Worm (Caenorhabditis elegans) whole organism, L1 larva: Measurements from ENCODE around the gene bcl-7.
A peak's percentile ranks its signal among the peaks of the same experiment; 100 is the strongest.

Experiments
- F16B12.6 ChIP-seq: fragments of 150-350 bp; optimal IDR thresholded peaks from 2 replicates; lab custom pipeline; 2014; ENCODE audit warnings: missing biosample characterization, missing genetic modification characterization
- ama-1 ChIP-seq: fragments of 150-350 bp; optimal IDR thresholded peaks from 2 replicates; lab custom pipeline; 2014
- blmp-1 ChIP-seq: fragments of 150-350 bp; optimal IDR thresholded peaks from 2 replicates; lab custom pipeline; 2014; ENCODE audit warnings: missing biosample characterization, missing genetic modification characterization
- ceh-63 ChIP-seq: fragments of 200-800 bp; sonication (Bioruptor generic); optimal IDR thresholded peaks from 2 replicates; lab custom pipeline; 2018; ENCODE audit warnings: mild to moderate bottlenecking, missing genetic modification characterization, missing compliant biosample characterization
- ceh-8 ChIP-seq: fragments of 200-800 bp; sonication (Bioruptor generic); optimal IDR thresholded peaks from 2 replicates; lab custom pipeline; 2018; ENCODE audit warnings: mild to moderate bottlenecking, missing genetic modification characterization, moderate library complexity, missing compliant biosample characterization
- ceh-82 ChIP-seq, 3 experiments: fragments of 150-350 bp in 1 of 3; sonication (generic microtip) in 2 of 3; optimal IDR thresholded peaks; 2 replicates each; lab custom pipeline; 2014 to 2017; ENCODE audit warnings: missing biosample characterization in 3 of 3, missing genetic modification characterization in 3 of 3
- ceh-90 ChIP-seq: sonication (generic microtip); optimal IDR thresholded peaks from 2 replicates; lab custom pipeline; 2016; ENCODE audit warnings: missing genetic modification characterization, missing compliant biosample characterization
- dpl-1 ChIP-seq, 3 experiments: fragments of 150-350 bp in 2 of 3; sonication (generic microtip) in 1 of 3; optimal IDR thresholded peaks; 2 replicates each; lab custom pipeline; 2014 to 2017; ENCODE audit warnings: missing biosample characterization in 3 of 3, missing genetic modification characterization in 3 of 3, missing genetic modification reagents in 3 of 3
- efl-1 ChIP-seq, 4 experiments: fragments of 150-350 bp; optimal IDR thresholded peaks in 3 of 4; peaks in 1 of 4; 1 replicate in 1 of 4; 2 replicates in 3 of 4; lab custom pipeline; 2014; ENCODE audit warnings: missing biosample characterization in 2 of 4, missing genetic modification characterization in 2 of 4, missing genetic modification reagents in 2 of 4
- egl-13 ChIP-seq: sonication (generic microtip); optimal IDR thresholded peaks from 2 replicates; lab custom pipeline; 2016; ENCODE audit warnings: missing genotype, missing genetic modification reagents, missing genetic modification characterization, missing compliant biosample characterization
- elt-3 ChIP-seq, 6 experiments: fragments of 150-350 bp in 1 of 6; sonication (generic microtip); optimal IDR thresholded peaks; 2 replicates each; lab custom pipeline; 2017 to 2018; ENCODE audit warnings: missing biosample characterization in 6 of 6, missing genetic modification characterization in 6 of 6, inconsistent platforms in 1 of 6
- ets-5 ChIP-seq: fragments of 200-800 bp; sonication (Bioruptor generic); IDR thresholded peaks from 2 replicates; pipeline ENCODE4 v1.3.6; 2022; ENCODE audit warnings: missing genetic modification characterization, missing compliant biosample characterization
- fkh-4 ChIP-seq: sonication (generic microtip); optimal IDR thresholded peaks from 2 replicates; lab custom pipeline; 2016; ENCODE audit warnings: missing compliant biosample characterization, missing genetic modification characterization, borderline replicate concordance
- fos-1 ChIP-seq: fragments of 150-350 bp; optimal IDR thresholded peaks from 2 replicates; lab custom pipeline; 2014; ENCODE audit warnings: missing biosample characterization, missing genetic modification characterization
- hlh-4 ChIP-seq: sonication (generic microtip); optimal IDR thresholded peaks from 2 replicates; lab custom pipeline; 2016; ENCODE audit warnings: mild to moderate bottlenecking, missing genetic modification characterization, missing compliant biosample characterization
- irx-1 ChIP-seq: sonication (generic microtip); optimal IDR thresholded peaks from 2 replicates; lab custom pipeline; 2016; ENCODE audit warnings: missing genetic modification characterization, missing compliant biosample characterization
- isw-1 ChIP-seq: fragments of 200-800 bp; sonication (Bioruptor generic); IDR thresholded peaks from 2 replicates; pipeline ENCODE4 v1.3.6; 2022; ENCODE audit warnings: missing genetic modification characterization, missing compliant biosample characterization
- lin-13 ChIP-seq: fragments of 150-350 bp; optimal IDR thresholded peaks from 2 replicates; lab custom pipeline; 2014; ENCODE audit warnings: missing biosample characterization, missing genetic modification reagents, missing genetic modification characterization
- lin-14 ChIP-seq: fragments of 200-800 bp; sonication (Bioruptor generic); optimal IDR thresholded peaks from 2 replicates; lab custom pipeline; 2018; ENCODE audit warnings: mild to moderate bottlenecking, missing genetic modification characterization, moderate library complexity, missing compliant biosample characterization
- lin-35 ChIP-seq, 2 experiments: fragments of 150-350 bp; optimal IDR thresholded peaks; 2 replicates each; lab custom pipeline; 2014; ENCODE audit warnings: missing biosample characterization in 2 of 2, missing genetic modification characterization in 2 of 2, missing genetic modification reagents in 2 of 2
- lsy-2 ChIP-seq, 2 experiments: fragments of 150-350 bp; optimal IDR thresholded peaks; 2 replicates each; lab custom pipeline; 2014; ENCODE audit warnings: missing biosample characterization in 2 of 2, missing genetic modification characterization in 2 of 2
- mep-1 ChIP-seq: fragments of 150-350 bp; optimal IDR thresholded peaks from 2 replicates; lab custom pipeline; 2014; ENCODE audit warnings: missing biosample characterization, missing genetic modification characterization
- nhr-11 ChIP-seq: fragments of 150-350 bp; optimal IDR thresholded peaks from 2 replicates; lab custom pipeline; 2014; ENCODE audit warnings: missing biosample characterization, missing genetic modification characterization
- nhr-12 ChIP-seq: sonication (generic microtip); optimal IDR thresholded peaks from 2 replicates; lab custom pipeline; 2017; ENCODE audit warnings: missing biosample characterization, missing genetic modification characterization
- nhr-19 ChIP-seq: fragments of 200-800 bp; sonication (Bioruptor generic); conservative IDR thresholded peaks from 2 replicates; pipeline ENCODE4 v1.3.6; 2022; ENCODE audit warnings: missing genetic modification characterization, missing compliant biosample characterization
- nhr-20 ChIP-seq: sonication (generic microtip); optimal IDR thresholded peaks from 2 replicates; lab custom pipeline; 2016; ENCODE audit warnings: mild to moderate bottlenecking, missing genetic modification characterization, missing compliant biosample characterization
- nhr-47 ChIP-seq: sonication (generic microtip); optimal IDR thresholded peaks from 2 replicates; lab custom pipeline; 2016; ENCODE audit warnings: mild to moderate bottlenecking, missing genetic modification characterization, moderate library complexity, missing compliant biosample characterization
- nhr-71 ChIP-seq: sonication (generic microtip); optimal IDR thresholded peaks from 2 replicates; lab custom pipeline; 2016; ENCODE audit warnings: mild to moderate bottlenecking, missing genetic modification characterization, moderate library complexity, missing compliant biosample characterization
- nhr-76 ChIP-seq: sonication (generic microtip); optimal IDR thresholded peaks from 2 replicates; lab custom pipeline; 2017; ENCODE audit warnings: missing biosample characterization, missing genetic modification characterization
- nhr-77 ChIP-seq: fragments of 150-350 bp; optimal IDR thresholded peaks from 2 replicates; lab custom pipeline; 2014; ENCODE audit warnings: missing biosample characterization, missing genetic modification characterization
- nhr-85 ChIP-seq: sonication (generic microtip); peaks from one replicate; lab custom pipeline; 2016; ENCODE audit warnings: missing genetic modification characterization, inconsistent platforms, missing compliant biosample characterization
- nhr-90 ChIP-seq: sonication (generic microtip); optimal IDR thresholded peaks from 2 replicates; lab custom pipeline; 2016; ENCODE audit warnings: mild to moderate bottlenecking, missing genetic modification characterization, missing compliant biosample characterization; ENCODE audit not compliant: poor library complexity
- pax-3 ChIP-seq: fragments of 200-800 bp; sonication (Bioruptor generic); optimal IDR thresholded peaks from 2 replicates; lab custom pipeline; 2018; ENCODE audit warnings: mild to moderate bottlenecking, missing genetic modification characterization, moderate library complexity, missing compliant biosample characterization
- rnt-1 ChIP-seq: sonication (generic microtip); optimal IDR thresholded peaks from 2 replicates; lab custom pipeline; 2016; ENCODE audit warnings: mild to moderate bottlenecking, missing genetic modification characterization, moderate library complexity, missing compliant biosample characterization
- snu-23 ChIP-seq: sonication (generic microtip); optimal IDR thresholded peaks from 2 replicates; lab custom pipeline; 2016; ENCODE audit warnings: missing genetic modification characterization, missing compliant biosample characterization
- swsn-7 ChIP-seq: sonication (generic microtip); optimal IDR thresholded peaks from 2 replicates; lab custom pipeline; 2016; ENCODE audit warnings: missing genetic modification characterization, missing compliant biosample characterization
- tlp-1 ChIP-seq: fragments of 150-350 bp; optimal IDR thresholded peaks from 2 replicates; lab custom pipeline; 2014; ENCODE audit warnings: missing biosample characterization, missing genetic modification characterization
- unc-130 ChIP-seq: fragments of 150-350 bp; optimal IDR thresholded peaks from 2 replicates; lab custom pipeline; 2017; ENCODE audit warnings: missing biosample characterization, missing genetic modification characterization, inconsistent platforms
- unc-30 ChIP-seq: sonication (generic microtip); optimal IDR thresholded peaks from 2 replicates; lab custom pipeline; 2017; ENCODE audit warnings: missing biosample characterization, missing genetic modification characterization
- unc-86 ChIP-seq: sonication (generic microtip); optimal IDR thresholded peaks from 2 replicates; lab custom pipeline; 2016; ENCODE audit warnings: missing genetic modification characterization, missing compliant biosample characterization
- xbp-1 ChIP-seq: sonication (generic microtip); optimal IDR thresholded peaks from 2 replicates; lab custom pipeline; 2016; ENCODE audit warnings: missing genetic modification characterization, missing compliant biosample characterization

Gene bcl-7

ce11 chrIII:5902558-5902957, 23.3 kb upstream of the bcl-7 start:
- TF ChIP-seq fos-1 (tag; lab: Kevin White, UChicago) (no peak), lin-14 (GFP tag; lab: Kevin White, UChicago) (peak; percentile 54)
- TF ChIP-seq, all 84 proteins: peak for 1

- peak; percentile 35 for TF ChIP-seq snu-23 (GFP tag; lab: Kevin White, UChicago)
- peak; percentile 22 to 42 for TF ChIP-seq lsy-2 (tag; optimal IDR thresholded peaks at IDR 0.05; lab: Kevin White, UChicago)
- TF ChIP-seq dpl-1 (GFP tag; optimal IDR thresholded peaks at IDR 0.05; lab: Kevin White, UChicago) = peak; percentile 25 to 52 (median 37)
- TF ChIP-seq elt-3 (tag; optimal IDR thresholded peaks at IDR 0.05; lab: Kevin White, UChicago) = no peak
- peak; percentile 7 for TF ChIP-seq nhr-47
- TF ChIP-seq rnt-1 = peak; percentile 50
- peak; percentile 36 to 54 for TF ChIP-seq lin-35 (GFP tag; optimal IDR thresholded peaks at IDR 0.05; lab: Kevin White, UChicago)
- no peak for TF ChIP-seq ets-5
- peak; percentile 89 for TF ChIP-seq F16B12.6 (tag; lab: Kevin White, UChicago)
- no peak for TF ChIP-seq nhr-76 (tag; lab: Kevin White, UChicago)
- peak; percentile 11 for TF ChIP-seq unc-130
- TF ChIP-seq tlp-1 (tag; lab: Kevin White, UChicago) = no peak
- TF ChIP-seq pax-3 (tag; lab: Kevin White, UChicago) = no peak
- TF ChIP-seq nhr-71 (tag; lab: Kevin White, UChicago) = peak; percentile 38
- peak; percentile 42 to 47 for TF ChIP-seq efl-1 (optimal IDR thresholded peaks at IDR 0.05; lab: Kevin White, UChicago)
- peak; percentile 31 to 93 for TF ChIP-seq efl-1 (GFP tag; optimal IDR thresholded peaks at IDR 0.05 in 1 of 2; lab: Kevin White, UChicago)
- no peak for TF ChIP-seq egl-13
- peak; percentile 43 for TF ChIP-seq lin-14 (GFP tag; lab: Kevin White, UChicago)
- no peak for TF ChIP-seq fkh-4
- TF ChIP-seq, all 84 proteins: peak for 11
Observed at ce11 chrIII:5906059-5906458, 19.8 kb upstream of the bcl-7 start, which contains the start of gene dpff-1. Gene dpff-1 (minus strand): TSS chrIII:5906346.

ce11 chrIII:5906749-5907148, 19.1 kb upstream of the bcl-7 start, which contains the start of gene erd-2.2:
Gene erd-2.2 (plus strand): TSS chrIII:5907049.
- TF ChIP-seq nhr-85 (tag; lab: Kevin White, UChicago) (peak; percentile 43), irx-1 (no peak), ceh-82 (tag; optimal IDR thresholded peaks at IDR 0.05; lab: Kevin White, UChicago) (no peak), mep-1 (tag; lab: Kevin White, UChicago) (no peak), lin-13 (GFP tag; lab: Kevin White, UChicago) (no peak), swsn-7 (tag; lab: Kevin White, UChicago) (no peak), nhr-71 (tag; lab: Kevin White, UChicago) (no peak), lin-35 (GFP tag; optimal IDR thresholded peaks at IDR 0.05; lab: Kevin White, UChicago) (no peak), blmp-1 (tag; lab: Kevin White, UChicago) (peak; percentile 30), nhr-77 (tag; lab: Kevin White, UChicago) (no peak), ceh-90 (tag; lab: Kevin White, UChicago) (no peak), nhr-20 (tag; lab: Kevin White, UChicago) (no peak), dpl-1 (GFP tag; optimal IDR thresholded peaks at IDR 0.05; lab: Kevin White, UChicago) (no peak), hlh-4 (tag; lab: Kevin White, UChicago) (no peak), nhr-19 (GFP tag; lab: Robert Waterston, UW) (no peak), pax-3 (tag; lab: Kevin White, UChicago) (no peak), snu-23 (GFP tag; lab: Kevin White, UChicago) (no peak), efl-1 (optimal IDR thresholded peaks at IDR 0.05; lab: Kevin White, UChicago) (no peak), efl-1 (GFP tag; optimal IDR thresholded peaks at IDR 0.05 in 1 of 2; lab: Kevin White, UChicago) (peak in 1 of 2 experiments; percentile 31), elt-3 (tag; optimal IDR thresholded peaks at IDR 0.05; lab: Kevin White, UChicago) (no peak), rnt-1 (no peak), isw-1 (GFP tag; lab: Robert Waterston, UW) (no peak), ama-1 (lab: Kevin White, UChicago) (no peak), nhr-12 (tag; lab: Kevin White, UChicago) (no peak)

ce11 chrIII:5908408-5908807, 17.5 kb upstream of the bcl-7 start, which contains the start of gene C28H8.3:
Gene C28H8.3 (plus strand): TSS chrIII:5908700.
- TF ChIP-seq unc-30 (tag; lab: Kevin White, UChicago) (no peak), ceh-8 (GFP tag; lab: Kevin White, UChicago) (no peak), unc-86 (tag; lab: Kevin White, UChicago) (no peak), fos-1 (tag; lab: Kevin White, UChicago) (no peak), ceh-63 (GFP tag; lab: Kevin White, UChicago) (no peak), nhr-11 (tag; lab: Kevin White, UChicago) (no peak), xbp-1 (tag; lab: Kevin White, UChicago) (no peak), efl-1 (optimal IDR thresholded peaks at IDR 0.05; lab: Kevin White, UChicago) (no peak), efl-1 (GFP tag; optimal IDR thresholded peaks at IDR 0.05 in 1 of 2; lab: Kevin White, UChicago) (no peak), nhr-90 (no peak)
